Worm (Caenorhabditis elegans) whole organism, early embryonic: ENCODE measurements around the gene skr-16.

Experiments
- ama-1 ChIP-seq: fragments of 150-350 bp; optimal IDR thresholded peaks from 2 replicates; lab custom pipeline; 2014
- ets-7 ChIP-seq: sonication (generic microtip); optimal IDR thresholded peaks from 2 replicates; lab custom pipeline; 2016; ENCODE audit warnings: missing genotype, missing genetic modification characterization, missing compliant biosample characterization
- flt-1 ChIP-seq: fragments of 200-800 bp; sonication (Bioruptor generic); IDR thresholded peaks from 2 replicates; pipeline ENCODE4 v1.3.6; 2022; ENCODE audit warnings: missing genetic modification characterization, missing compliant biosample characterization
- hmbx-1 ChIP-seq: sonication (generic microtip); optimal IDR thresholded peaks from 2 replicates; lab custom pipeline; 2016; ENCODE audit warnings: mild to moderate bottlenecking, missing genetic modification characterization, missing compliant biosample characterization
- hmg-4 ChIP-seq: fragments of 200-800 bp; sonication (Bioruptor generic); optimal IDR thresholded peaks from 2 replicates; lab custom pipeline; 2018; ENCODE audit warnings: mild to moderate bottlenecking, missing genetic modification characterization, missing compliant biosample characterization
- hnd-1 ChIP-seq: sonication (generic microtip); optimal IDR thresholded peaks from 2 replicates; lab custom pipeline; 2016; ENCODE audit warnings: missing genetic modification characterization, missing compliant biosample characterization
- tra-4 ChIP-seq: sonication (generic microtip); optimal IDR thresholded peaks from 2 replicates; lab custom pipeline; 2017; ENCODE audit warnings: missing genetic modification characterization, missing compliant biosample characterization

ce11 chrIV:7203696-7204095, 35.2 kb downstream of the skr-16 start, which contains the start of gene R13A1.3:
- TF ChIP-seq hnd-1 (tag; lab: Kevin White, UChicago) (no peak), hmbx-1 (tag; lab: Kevin White, UChicago) (no peak), tra-4 (tag; lab: Kevin White, UChicago) (no peak), ama-1 (lab: Kevin White, UChicago) (no peak), flt-1 (GFP tag; lab: Robert Waterston, UW) (no peak), hmg-4 (GFP tag; lab: Kevin White, UChicago) (no peak), ets-7 (tag; lab: Kevin White, UChicago) (no peak)
